Fruit fly (Drosophila melanogaster): ENCODE data around the gene CG4496.
A peak's percentile ranks its signal among the peaks of the same experiment; 100 is the strongest.

The CG4496 gene

dm6 chr2L:7188530-7188996 lies 1.2 kb downstream of the CG4496 start (continued):
- TF ChIP-seq fru (optimal IDR thresholded peaks at IDR 0.05) (no peak), B-H2 (GFP tag; optimal IDR thresholded peaks at IDR 0.05) (peak; percentile 98), zen (tag; optimal IDR thresholded peaks at IDR 0.05) (peak; percentile 92), CG12071 (GFP tag; optimal IDR thresholded peaks at IDR 0.05) (peak; percentile 95), Sry-β (GFP tag; optimal IDR thresholded peaks at IDR 0.05) (peak; percentile 65), HLH4C (GFP tag; IDR thresholded peaks at IDR 0.05; ENCODE audit: partially characterized antibody) (peak; percentile 22; the same call in 1 of the 3 replicates), CG10462 (GFP tag; optimal IDR thresholded peaks at IDR 0.05) (peak; percentile 97), Hmx (GFP tag; optimal IDR thresholded peaks at IDR 0.05) (peak; percentile 78), sd (tag; optimal IDR thresholded peaks at IDR 0.05) (peak; percentile 94), sima (GFP tag; optimal IDR thresholded peaks at IDR 0.05) (peak; percentile 72), z (GFP tag; IDR thresholded peaks at IDR 0.05) (peak; percentile 70; the same call in 2 of the 3 replicates), klu (GFP tag; IDR thresholded peaks at IDR 0.05) (peak; percentile 97), CG8765 (GFP tag; IDR thresholded peaks at IDR 0.05) (peak; percentile 95), Hey (tag; optimal IDR thresholded peaks at IDR 0.05) (peak; percentile 86), Dbx (GFP tag; IDR thresholded peaks at IDR 0.05) (peak; percentile 98), ara (GFP tag; IDR thresholded peaks at IDR 0.05) (peak; percentile 98), exex (tag; optimal IDR thresholded peaks at IDR 0.05) (peak; percentile 90), dimm (GFP tag; IDR thresholded peaks at IDR 0.05) (peak; percentile 91), CG7839 (tag; optimal IDR thresholded peaks at IDR 0.05) (peak; percentile 99), CG9797 (GFP tag; optimal IDR thresholded peaks at IDR 0.05) (peak; percentile 59), gem (tag; optimal IDR thresholded peaks at IDR 0.05) (peak; percentile 99), nau (GFP tag; optimal IDR thresholded peaks at IDR 0.05) (peak; percentile 98), Hmr (GFP tag; optimal IDR thresholded peaks at IDR 0.05) (peak; percentile 99), ewg (GFP tag; optimal IDR thresholded peaks at IDR 0.05) (peak; percentile 96), dan (GFP tag; IDR thresholded peaks at IDR 0.05) (peak; percentile 85), zfh2 (GFP tag; optimal IDR thresholded peaks at IDR 0.05) (peak; percentile 96), crp (GFP tag; optimal IDR thresholded peaks at IDR 0.05) (peak in 1 of 2 experiments; percentile 70), CG17912 (GFP tag; optimal IDR thresholded peaks at IDR 0.05) (peak; percentile 95), CG2129 (GFP tag; IDR thresholded peaks at IDR 0.05; ENCODE audit: partially characterized antibody) (no peak), GATAe (GFP tag; conservative IDR thresholded peaks at IDR 0.05) (peak; percentile 95), CG42726 (GFP tag; IDR thresholded peaks at IDR 0.05; ENCODE audit: partially characterized antibody) (no peak), CG7357 (GFP tag; IDR thresholded peaks at IDR 0.05) (peak; percentile 94), E2f1 (GFP tag; IDR thresholded peaks at IDR 0.05) (peak; percentile 98), vfl (GFP tag; optimal IDR thresholded peaks at IDR 0.05) (peak; percentile 96), Hr78 (GFP tag; optimal IDR thresholded peaks at IDR 0.05) (peak in 1 of 2 experiments; percentile 96), Meics (GFP tag; optimal IDR thresholded peaks at IDR 0.05) (peak; percentile 97), dysf (GFP tag; IDR thresholded peaks at IDR 0.05) (peak; percentile 99), zfh1 (GFP tag; IDR thresholded peaks at IDR 0.05) (peak; percentile 98), knrl (GFP tag; IDR thresholded peaks at IDR 0.05; ENCODE audit: partially characterized antibody) (no peak; the same call in 2 of the 3 replicates), pan (optimal IDR thresholded peaks at IDR 0.05) (no peak), pan (GFP tag; optimal IDR thresholded peaks at IDR 0.05 in 1 of 2, IDR thresholded peaks at IDR 0.05 in 1 of 2) (peak in 1 of 2 experiments; percentile 99), CG12104 (GFP tag; optimal IDR thresholded peaks at IDR 0.05) (peak; percentile 97), stc (GFP tag; IDR thresholded peaks at IDR 0.05) (peak; percentile 99), maf-S (GFP tag; optimal IDR thresholded peaks at IDR 0.05) (peak; percentile 95), lbe (GFP tag; optimal IDR thresholded peaks at IDR 0.05) (peak; percentile 97), Ravus (GFP tag; IDR thresholded peaks at IDR 0.05) (peak; percentile 88), CG15479 (GFP tag; optimal IDR thresholded peaks at IDR 0.05) (peak; percentile 38), CG18476 (GFP tag; optimal IDR thresholded peaks at IDR 0.05) (peak; percentile 96), Mad (GFP tag; optimal IDR thresholded peaks at IDR 0.05) (peak; percentile 97), CG7928 (GFP tag; optimal IDR thresholded peaks at IDR 0.05) (peak; percentile 77)

Measured in whole organism, embryonic.